Worm (Caenorhabditis elegans): ENCODE results near the gene clec-177.

clec-177 gene

DNA sequence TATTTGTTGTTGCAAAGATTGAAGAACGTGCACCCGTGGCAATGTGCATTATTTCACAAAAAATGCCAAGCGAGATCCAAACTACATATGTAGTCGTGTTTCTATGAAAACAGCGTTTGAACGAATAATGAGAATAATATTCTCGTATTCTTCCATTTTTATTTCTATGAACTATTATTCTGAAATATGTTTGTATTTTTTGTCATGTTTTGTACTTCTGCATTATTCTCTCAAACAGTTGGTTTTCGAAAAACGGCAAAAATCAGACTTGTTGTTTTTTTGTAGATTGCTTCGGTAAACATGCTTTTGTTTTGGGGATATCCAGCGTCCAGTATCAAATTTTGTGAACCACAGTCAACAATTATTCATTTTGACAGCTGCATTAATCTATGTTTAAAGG, at the start of gene clec-177:
Gene clec-177 (plus strand): TSS at position 301 of the 400 bp plus-strand sequence.
- TF ChIP-seq ceh-83 (GFP tag; optimal IDR thresholded peaks at IDR 0.05) = no peak
- TF ChIP-seq ceh-39 (tag; optimal IDR thresholded peaks at IDR 0.05) = no peak
- TF ChIP-seq sem-2 (GFP tag; optimal IDR thresholded peaks at IDR 0.05) = no peak
- TF ChIP-seq nhr-2 (tag; optimal IDR thresholded peaks at IDR 0.05) = no peak
- TF ChIP-seq unc-120 (tag; optimal IDR thresholded peaks at IDR 0.05; ENCODE audit: poor library complexity, severe bottlenecking) = no peak
- no peak for TF ChIP-seq unc-62 (GFP tag; optimal IDR thresholded peaks at IDR 0.05)
- no peak for TF ChIP-seq elt-3 (tag; optimal IDR thresholded peaks at IDR 0.05)
- TF ChIP-seq flh-1 (GFP tag; optimal IDR thresholded peaks at IDR 0.05) = no peak
- TF ChIP-seq ces-1 (GFP tag; optimal IDR thresholded peaks at IDR 0.05) = no peak
- no peak for TF ChIP-seq nhr-12 (tag; optimal IDR thresholded peaks at IDR 0.05)
- TF ChIP-seq lin-13 (tag; optimal IDR thresholded peaks at IDR 0.05) = no peak
- TF ChIP-seq nhr-76 (tag; optimal IDR thresholded peaks at IDR 0.05) = no peak
- TF ChIP-seq snpc-4 (tag; optimal IDR thresholded peaks at IDR 0.05) = no peak

DNA sequence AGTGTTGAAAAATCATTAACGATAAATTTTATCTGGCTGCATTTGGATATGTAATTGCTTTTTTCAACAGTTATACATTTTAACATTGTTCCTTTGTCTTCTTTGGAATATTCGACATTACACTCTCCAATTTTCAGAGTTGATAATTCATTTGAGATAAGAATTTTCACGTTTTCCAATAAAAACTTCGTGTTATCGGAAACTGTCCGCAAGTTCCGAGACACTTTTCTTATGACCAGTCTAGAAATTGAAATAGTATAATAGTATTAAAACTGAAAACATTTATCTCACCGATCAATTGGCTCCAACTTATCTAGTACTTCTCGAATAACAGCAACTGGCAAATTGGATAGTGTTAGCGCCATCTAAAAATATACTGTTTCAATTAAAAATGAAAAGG, 48.7 kb upstream of the clec-177 start, which contains the start of gene fbxa-86:
Gene fbxa-86 (minus strand): TSS at position 367 of the 400 bp plus-strand sequence.
- TF ChIP-seq ceh-83 (GFP tag; optimal IDR thresholded peaks at IDR 0.05) (no peak), nhr-2 (tag; optimal IDR thresholded peaks at IDR 0.05) (no peak), ceh-39 (tag; optimal IDR thresholded peaks at IDR 0.05) (no peak), elt-1 (tag; optimal IDR thresholded peaks at IDR 0.05; ENCODE audit: borderline replicate concordance, insufficient read depth) (no peak), drap-1 (GFP tag; optimal IDR thresholded peaks at IDR 0.05) (no peak), ceh-43 (GFP tag; optimal IDR thresholded peaks at IDR 0.05) (no peak), pha-4 (tag; optimal IDR thresholded peaks at IDR 0.05) (no peak), nhr-12 (tag; optimal IDR thresholded peaks at IDR 0.05) (no peak), M03D4.4 (tag; optimal IDR thresholded peaks at IDR 0.05) (no peak), elt-3 (tag; optimal IDR thresholded peaks at IDR 0.05) (no peak), bed-3 (GFP tag; optimal IDR thresholded peaks at IDR 0.05) (no peak), nhr-76 (tag; optimal IDR thresholded peaks at IDR 0.05) (no peak), blmp-1 (tag; optimal IDR thresholded peaks at IDR 0.05) (no peak)

DNA sequence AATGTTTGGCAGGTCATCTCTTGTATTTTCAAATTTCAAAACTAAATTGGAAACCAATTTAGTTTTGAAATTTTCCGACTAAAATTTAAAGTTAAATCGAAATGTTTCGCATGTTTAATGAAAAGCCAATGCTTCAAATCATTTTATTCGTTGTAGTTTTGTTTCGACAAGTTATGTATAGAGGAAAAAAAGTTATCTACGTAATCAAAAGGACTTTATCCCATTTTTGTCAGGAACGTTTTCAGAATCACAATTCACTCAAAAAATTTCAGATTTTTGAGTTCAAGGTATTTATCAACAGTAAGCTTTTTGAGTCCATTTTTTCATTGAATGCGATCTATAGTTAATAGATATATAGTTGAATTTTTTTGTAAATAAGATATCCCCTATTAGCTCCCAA, 47.7 kb upstream of the clec-177 start, which contains the start of gene str-168:
Gene str-168 (plus strand): TSS at position 301 of the 400 bp plus-strand sequence.
- no peak for TF ChIP-seq drap-1 (GFP tag; optimal IDR thresholded peaks at IDR 0.05)
- no peak for TF ChIP-seq M03D4.4 (tag; optimal IDR thresholded peaks at IDR 0.05)
- TF ChIP-seq cnd-1 (tag; optimal IDR thresholded peaks at IDR 0.05) = no peak
- no peak for TF ChIP-seq mab-5 (tag; optimal IDR thresholded peaks at IDR 0.05)
- TF ChIP-seq nhr-237 (tag; optimal IDR thresholded peaks at IDR 0.05) = no peak
- no peak for TF ChIP-seq tbx-8 (GFP tag; optimal IDR thresholded peaks at IDR 0.05)
- no peak for TF ChIP-seq unc-62 (GFP tag; optimal IDR thresholded peaks at IDR 0.05)

DNA sequence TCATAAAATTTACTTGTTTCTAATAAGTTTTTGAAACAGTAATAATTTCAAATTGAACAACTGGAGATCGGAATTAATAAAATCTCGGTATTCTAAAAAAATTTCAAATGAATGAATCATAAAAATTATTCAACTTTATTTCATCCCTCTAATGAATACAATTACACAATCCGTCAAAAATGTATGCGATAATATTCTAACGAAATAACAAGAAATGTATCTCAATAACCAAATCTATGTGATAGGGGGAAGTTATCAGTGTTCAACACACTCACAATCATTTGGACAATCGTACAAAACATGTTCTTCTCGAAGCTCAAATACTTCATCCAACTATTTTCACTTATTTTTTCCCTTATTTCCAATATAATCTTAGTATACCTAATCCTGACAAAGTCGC, 44.7 kb upstream of the clec-177 start, which contains the start of gene Y9C9A.5:
Gene Y9C9A.5 (plus strand): TSS at position 301 of the 400 bp plus-strand sequence.
- TF ChIP-seq drap-1 (GFP tag; optimal IDR thresholded peaks at IDR 0.05) = no peak
- no peak for TF ChIP-seq M03D4.4 (tag; optimal IDR thresholded peaks at IDR 0.05)

DNA sequence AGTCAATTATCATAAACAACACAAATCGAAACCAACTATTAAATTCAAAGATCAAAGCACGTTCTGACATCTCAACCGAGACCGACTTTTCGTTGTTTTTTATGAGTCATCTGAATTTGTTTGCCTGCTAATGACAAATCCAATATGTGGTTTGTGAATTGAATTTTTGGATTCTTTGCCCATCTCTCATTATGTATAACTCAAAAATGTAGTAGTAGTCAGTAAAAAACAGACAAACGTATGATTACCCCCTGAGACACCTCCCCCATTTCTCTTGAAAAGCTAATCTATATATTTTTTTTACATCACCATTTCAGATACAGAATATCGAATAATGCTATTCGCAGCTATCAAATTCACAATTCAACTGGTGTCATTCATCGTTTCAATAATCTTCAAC, 40.6 kb upstream of the clec-177 start, which contains the start of gene str-169:
Gene str-169 (plus strand): TSS at position 301 of the 400 bp plus-strand sequence.
- no peak for TF ChIP-seq lsy-2 (tag; optimal IDR thresholded peaks at IDR 0.05)
- TF ChIP-seq sem-2 (GFP tag; optimal IDR thresholded peaks at IDR 0.05) = no peak
- no peak for TF ChIP-seq bed-3 (GFP tag; optimal IDR thresholded peaks at IDR 0.05)
- TF ChIP-seq lin-13 (tag; optimal IDR thresholded peaks at IDR 0.05) = no peak

DNA sequence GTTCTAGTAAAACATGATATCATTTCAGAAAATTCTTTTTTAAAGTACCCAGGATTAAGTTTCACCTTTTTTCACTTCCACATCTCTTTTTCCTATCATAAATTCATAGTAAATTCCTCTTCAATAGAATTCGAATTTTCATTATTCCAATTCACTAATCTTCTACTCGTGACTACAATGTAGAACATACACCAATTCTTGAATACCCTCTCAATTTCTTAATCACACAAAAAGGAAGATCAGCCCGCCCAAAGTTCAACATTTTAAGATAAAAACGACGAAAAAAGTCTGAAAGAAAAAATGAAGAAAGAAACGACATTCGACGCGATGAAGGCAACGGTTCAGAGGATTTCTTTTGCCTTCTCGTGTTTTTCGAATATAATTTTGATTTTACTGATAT, 32.5 kb upstream of the clec-177 start, which contains the start of gene str-163:
Gene str-163 (plus strand): TSS at position 301 of the 400 bp plus-strand sequence.
- no peak for TF ChIP-seq tbx-8 (GFP tag; optimal IDR thresholded peaks at IDR 0.05)

DNA sequence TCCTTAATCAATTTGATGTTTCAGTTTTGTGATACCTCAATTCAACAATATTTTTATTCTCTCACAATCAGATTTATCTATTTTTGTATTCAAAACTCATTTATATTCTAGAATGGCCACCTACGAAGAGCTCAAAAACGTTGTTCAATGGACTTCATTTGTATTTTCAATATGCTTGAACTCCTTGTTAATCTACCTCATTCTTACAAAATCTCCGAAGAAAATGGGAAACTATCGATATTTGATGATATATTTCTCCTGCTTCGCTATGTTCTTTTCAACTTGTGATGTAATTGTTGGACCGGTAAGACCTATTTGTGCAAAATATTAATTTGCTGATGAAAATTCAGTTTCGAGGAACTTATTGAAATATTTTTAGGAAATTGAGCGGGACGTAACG, 25.7 kb upstream of the clec-177 start, which contains the start of gene str-164:
Gene str-164 (plus strand): TSS at position 113 of the 400 bp plus-strand sequence.
- no peak for TF ChIP-seq ham-2 (GFP tag; optimal IDR thresholded peaks at IDR 0.05)

Measured in whole organism, mixed stage, embryonic.